Worm (Caenorhabditis elegans) whole organism, early embryonic: ENCODE results near the gene C13C4.6.
"Not testable (repeated sequence)": the region's sequence is repeated elsewhere in the genome, so short reads cannot be mapped to it uniquely, and the experiment has no call there.

Experiments used
- B0310.2 ChIP-seq: sonication (generic microtip); optimal IDR thresholded peaks from 2 replicates; lab custom pipeline; 2016; ENCODE audit warnings: mild to moderate bottlenecking, missing genetic modification characterization, missing compliant biosample characterization
- F13C5.2 ChIP-seq: sonication (generic microtip); optimal IDR thresholded peaks from 2 replicates; lab custom pipeline; 2017; ENCODE audit warnings: mild to moderate bottlenecking, missing genetic modification characterization, inconsistent platforms, missing compliant biosample characterization
- aly-1 ChIP-seq: sonication (generic microtip); optimal IDR thresholded peaks from 2 replicates; lab custom pipeline; 2016; ENCODE audit warnings: missing genetic modification characterization, missing compliant biosample characterization
- ama-1 ChIP-seq: fragments of 150-350 bp; optimal IDR thresholded peaks from 2 replicates; lab custom pipeline; 2014
- ceh-13 ChIP-seq: fragments of 200-800 bp; sonication (Bioruptor generic); optimal IDR thresholded peaks from 2 replicates; lab custom pipeline; 2018; ENCODE audit warnings: mild to moderate bottlenecking, missing genetic modification characterization, missing compliant biosample characterization
- ceh-36 ChIP-seq: sonication (generic microtip); optimal IDR thresholded peaks from 2 replicates; lab custom pipeline; 2016; ENCODE audit warnings: missing genetic modification characterization, inconsistent platforms, missing compliant biosample characterization
- ets-7 ChIP-seq: sonication (generic microtip); optimal IDR thresholded peaks from 2 replicates; lab custom pipeline; 2016; ENCODE audit warnings: missing genotype, missing genetic modification characterization, missing compliant biosample characterization
- flt-1 ChIP-seq: fragments of 200-800 bp; sonication (Bioruptor generic); IDR thresholded peaks from 2 replicates; pipeline ENCODE4 v1.3.6; 2022; ENCODE audit warnings: missing genetic modification characterization, missing compliant biosample characterization
- hmbx-1 ChIP-seq: sonication (generic microtip); optimal IDR thresholded peaks from 2 replicates; lab custom pipeline; 2016; ENCODE audit warnings: mild to moderate bottlenecking, missing genetic modification characterization, missing compliant biosample characterization
- hmg-4 ChIP-seq: fragments of 200-800 bp; sonication (Bioruptor generic); optimal IDR thresholded peaks from 2 replicates; lab custom pipeline; 2018; ENCODE audit warnings: mild to moderate bottlenecking, missing genetic modification characterization, missing compliant biosample characterization
- hnd-1 ChIP-seq: sonication (generic microtip); optimal IDR thresholded peaks from 2 replicates; lab custom pipeline; 2016; ENCODE audit warnings: missing genetic modification characterization, missing compliant biosample characterization
- pes-1 ChIP-seq: fragments of 200-800 bp; sonication (Bioruptor generic); IDR thresholded peaks from 2 replicates; pipeline ENCODE4 v1.3.6; 2022; ENCODE audit warnings: missing genetic modification reagents, missing genetic modification characterization, missing compliant biosample characterization
- scrt-1 ChIP-seq: fragments of 200-800 bp; sonication (Bioruptor generic); IDR thresholded peaks from 2 replicates; pipeline ENCODE4 v1.3.6; 2022; ENCODE audit warnings: missing genetic modification characterization, missing compliant biosample characterization
- sea-1 ChIP-seq: fragments of 200-800 bp; sonication (Bioruptor generic); conservative IDR thresholded peaks from 2 replicates; pipeline ENCODE4 v1.3.6; 2022; ENCODE audit warnings: missing genetic modification characterization, missing compliant biosample characterization
- tbx-11 ChIP-seq: fragments of 200-800 bp; sonication (Bioruptor generic); IDR thresholded peaks from 2 replicates; pipeline ENCODE4 v1.3.6; 2022; ENCODE audit warnings: missing genetic modification characterization, missing compliant biosample characterization
- tbx-37 ChIP-seq: fragments of 200-800 bp; sonication (Bioruptor generic); conservative IDR thresholded peaks from 2 replicates; pipeline ENCODE4 v1.3.6; 2022; ENCODE audit warnings: missing genetic modification reagents, missing genetic modification characterization, missing compliant biosample characterization
- tra-4 ChIP-seq: sonication (generic microtip); optimal IDR thresholded peaks from 2 replicates; lab custom pipeline; 2017; ENCODE audit warnings: missing genetic modification characterization, missing compliant biosample characterization

The C13C4.6 gene

DNA sequence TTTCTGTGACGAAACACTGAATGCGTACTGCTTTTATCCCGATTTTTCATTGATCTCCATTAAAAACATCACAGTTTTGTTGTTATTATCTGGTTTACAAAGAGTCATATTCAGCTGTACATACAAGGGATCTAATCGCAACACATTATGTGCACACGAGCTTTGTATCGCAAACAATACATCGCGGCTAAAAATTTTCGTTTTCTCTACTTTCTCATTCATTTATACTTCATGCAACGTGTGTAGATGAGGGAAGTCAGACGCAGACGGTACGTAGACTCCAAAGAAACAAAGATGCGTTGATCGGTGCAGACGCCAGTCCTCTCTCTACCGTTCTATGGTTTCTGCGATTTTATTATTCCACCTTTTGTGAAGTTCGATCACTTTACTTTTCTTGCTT lies 14.5 kb upstream of the C13C4.6 start, which contains the start of gene nhr-136:
Gene nhr-136 (plus strand): TSS at position 301 of the 400 bp plus-strand sequence.
- TF ChIP-seq tbx-37 (no peak), aly-1 (tag; lab: Kevin White, UChicago) (no peak), pes-1 (no peak), hmg-4 (GFP tag; lab: Kevin White, UChicago) (no peak), tbx-11 (GFP tag; lab: Robert Waterston, UW) (no peak), sea-1 (no peak), flt-1 (no peak), hnd-1 (tag; lab: Kevin White, UChicago) (no peak), ama-1 (lab: Kevin White, UChicago) (no peak), ceh-13 (GFP tag; lab: Kevin White, UChicago) (no peak), tra-4 (no peak), scrt-1 (GFP tag; lab: Robert Waterston, UW) (no peak), F13C5.2 (tag; lab: Kevin White, UChicago) (no peak), ceh-36 (tag; lab: Kevin White, UChicago) (no peak), B0310.2 (tag; lab: Kevin White, UChicago) (no peak), ets-7 (tag; lab: Kevin White, UChicago) (no peak), hmbx-1 (tag; lab: Kevin White, UChicago) (no peak)

ce11 chrV:12111452-12111851 lies 9.9 kb upstream of the C13C4.6 start, which contains the start of gene lhpp-1:
lhpp-1 (minus strand) TSS chrV:12111805.
- TF ChIP-seq hnd-1 (tag; lab: Kevin White, UChicago) (no peak), pes-1 (no peak), ets-7 (tag; lab: Kevin White, UChicago) (no peak), tbx-11 (GFP tag; lab: Robert Waterston, UW) (no peak), F13C5.2 (tag; lab: Kevin White, UChicago) (no peak), tra-4 (no peak), B0310.2 (tag; lab: Kevin White, UChicago) (no peak), ceh-36 (tag; lab: Kevin White, UChicago) (no peak), sea-1 (no peak), flt-1 (no peak), scrt-1 (GFP tag; lab: Robert Waterston, UW) (no peak), ama-1 (lab: Kevin White, UChicago) (no peak), aly-1 (tag; lab: Kevin White, UChicago) (no peak), hmbx-1 (tag; lab: Kevin White, UChicago) (no peak), tbx-37 (no peak), hmg-4 (GFP tag; lab: Kevin White, UChicago) (no peak), ceh-13 (GFP tag; lab: Kevin White, UChicago) (no peak)

- TF ChIP-seq ceh-36 (tag; lab: Kevin White, UChicago) (no peak), hmg-4 (GFP tag; lab: Kevin White, UChicago) (no peak), pes-1 (no peak), F13C5.2 (tag; lab: Kevin White, UChicago) (no peak), tbx-37 (no peak), tra-4 (no peak), hnd-1 (tag; lab: Kevin White, UChicago) (no peak), flt-1 (no peak), ets-7 (tag; lab: Kevin White, UChicago) (no peak), scrt-1 (GFP tag; lab: Robert Waterston, UW) (no peak), ceh-13 (GFP tag; lab: Kevin White, UChicago) (no peak), ama-1 (lab: Kevin White, UChicago) (no peak), hmbx-1 (tag; lab: Kevin White, UChicago) (no peak), tbx-11 (GFP tag; lab: Robert Waterston, UW) (no peak), sea-1 (no peak), B0310.2 (tag; lab: Kevin White, UChicago) (no peak), aly-1 (tag; lab: Kevin White, UChicago) (no peak)
Observed at ce11 chrV:12113726-12114125, 7.6 kb upstream of the C13C4.6 start.

ce11 chrV:12114693-12115092 lies 6.7 kb upstream of the C13C4.6 start, which contains the start of gene spin-1:
spin-1 (plus strand) TSS chrV:12114993.
- TF ChIP-seq hmg-4 (GFP tag; lab: Kevin White, UChicago): no peak
- TF ChIP-seq ama-1 (lab: Kevin White, UChicago): no peak
- TF ChIP-seq F13C5.2 (tag; lab: Kevin White, UChicago): no peak

- TF ChIP-seq sea-1: no peak
Observed at ce11 chrV:12115150-12115549, 6.2 kb upstream of the C13C4.6 start.

DNA sequence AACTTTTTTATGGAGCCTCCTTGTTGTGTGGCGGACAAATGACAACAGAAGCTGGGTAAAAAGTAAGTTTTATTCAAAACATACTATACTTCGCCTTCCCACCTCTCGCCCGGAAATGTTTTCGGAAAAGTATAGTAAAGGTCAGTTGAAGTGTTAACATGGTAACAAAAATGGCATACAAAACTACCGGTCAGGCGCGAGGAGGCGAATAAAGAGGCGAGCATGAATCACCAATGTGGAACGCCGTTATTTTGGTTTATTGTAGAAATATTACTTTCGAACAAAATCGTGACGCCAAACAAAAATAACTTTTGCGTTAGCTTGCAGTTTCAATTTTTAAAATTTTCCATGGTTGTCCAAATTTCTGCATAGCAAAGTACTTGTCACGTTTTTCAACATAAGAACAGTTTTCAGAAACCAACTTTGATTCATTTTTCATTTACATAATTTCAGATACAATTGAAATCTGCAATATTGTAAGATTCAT lies 3.8 kb upstream of the C13C4.6 start, which contains the start of gene C13C4.8:
Gene C13C4.8 (plus strand): TSS at position 437 of the 487 bp plus-strand sequence.
- TF ChIP-seq hnd-1 (tag; lab: Kevin White, UChicago) (no peak), tbx-37 (no peak), aly-1 (tag; lab: Kevin White, UChicago) (no peak), pes-1 (no peak), scrt-1 (GFP tag; lab: Robert Waterston, UW) (no peak), flt-1 (no peak), F13C5.2 (tag; lab: Kevin White, UChicago) (no peak), ets-7 (tag; lab: Kevin White, UChicago) (no peak), B0310.2 (tag; lab: Kevin White, UChicago) (no peak), sea-1 (no peak), tbx-11 (GFP tag; lab: Robert Waterston, UW) (no peak), ceh-13 (GFP tag; lab: Kevin White, UChicago) (no peak), hmg-4 (GFP tag; lab: Kevin White, UChicago) (no peak), hmbx-1 (tag; lab: Kevin White, UChicago) (no peak)

DNA sequence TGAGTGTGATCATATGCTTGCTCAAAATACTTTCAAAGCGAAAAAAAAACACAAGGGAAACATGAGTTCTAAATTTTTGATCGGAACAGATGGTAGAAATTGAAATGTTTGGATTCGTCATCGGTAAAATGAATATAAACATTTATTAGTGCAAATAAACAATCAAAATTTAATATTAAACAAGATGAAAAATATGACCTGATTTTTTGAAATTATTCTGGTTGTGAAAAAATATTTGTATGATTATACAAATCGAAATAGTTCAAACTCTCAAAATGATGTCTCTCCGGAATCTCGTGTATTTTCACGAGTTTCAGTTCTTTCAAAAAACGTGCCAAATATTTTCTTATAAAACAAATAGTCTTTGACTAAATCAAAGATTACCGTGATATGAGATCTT lies 993 bp upstream of the C13C4.6 start, which contains the start of gene C13C4.7:
Gene C13C4.7 (minus strand): TSS at position 101 of the 400 bp plus-strand sequence.
- TF ChIP-seq ceh-13 (GFP tag; lab: Kevin White, UChicago): no peak

DNA sequence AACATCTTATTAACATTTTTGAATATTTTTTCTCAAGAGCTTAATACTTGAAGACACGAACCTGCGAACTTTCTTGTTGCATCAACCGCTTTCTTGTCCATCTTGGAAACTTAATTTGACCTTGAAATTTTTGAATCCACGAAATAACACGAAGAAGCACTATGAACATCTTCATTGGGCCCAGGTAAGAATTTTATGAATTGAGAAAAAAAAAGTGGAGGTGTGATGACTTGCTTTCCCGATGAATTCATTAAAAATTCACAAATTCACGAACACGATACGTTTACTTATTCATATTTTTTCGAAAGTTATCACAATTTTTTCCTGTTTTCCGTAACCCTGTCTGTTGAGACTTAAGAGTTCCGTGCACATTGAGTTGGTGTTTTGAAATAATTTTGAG lies 9.3 kb downstream of the C13C4.6 start, which contains the start of gene C27A7.6:
Gene C27A7.6 (minus strand): TSS at position 101 of the 400 bp plus-strand sequence.
- not testable (repeated sequence) for TF ChIP-seq F13C5.2, hnd-1, hmbx-1 (tag; lab: Kevin White, UChicago)
